Worm (Caenorhabditis elegans) whole organism, young adult: ENCODE data around the gene T06E8.2.

Experiments used
- D2030.7 ChIP-seq: fragments of 200-800 bp; sonication (Bioruptor generic); IDR thresholded peaks from 2 replicates; pipeline ENCODE4 v1.3.6; 2022; ENCODE audit warnings: missing genetic modification reagents, missing genetic modification characterization, missing compliant biosample characterization
- F23B12.7 ChIP-seq: sonication (generic microtip); optimal IDR thresholded peaks from 2 replicates; lab custom pipeline; 2017; ENCODE audit warnings: missing genetic modification characterization, mild to moderate bottlenecking, missing compliant biosample characterization, antibody characterized with exemption, moderate library complexity; ENCODE audit not compliant: insufficient read depth
- F39B2.1 ChIP-seq: fragments of 200-800 bp; sonication (Bioruptor generic); IDR thresholded peaks from 2 replicates; pipeline ENCODE4 v1.3.6; 2022; ENCODE audit warnings: missing genetic modification reagents, missing genetic modification characterization, missing compliant biosample characterization
- F52B5.7 ChIP-seq: sonication (generic microtip); optimal IDR thresholded peaks from 2 replicates; lab custom pipeline; 2016; ENCODE audit warnings: mild to moderate bottlenecking, missing genetic modification characterization, missing compliant biosample characterization
- K11D2.4 ChIP-seq: fragments of 200-800 bp; sonication (Bioruptor generic); IDR thresholded peaks from 2 replicates; pipeline ENCODE4 v1.3.6; 2022; ENCODE audit warnings: missing genetic modification reagents, missing genetic modification characterization, missing compliant biosample characterization
- ZK185.1 ChIP-seq: sonication (generic microtip); optimal IDR thresholded peaks from 2 replicates; lab custom pipeline; 2016; ENCODE audit warnings: mild to moderate bottlenecking, missing genetic modification characterization, missing compliant biosample characterization; ENCODE audit not compliant: poor library complexity, severe bottlenecking
- aptf-3 ChIP-seq: fragments of 200-800 bp; sonication (Bioruptor generic); IDR thresholded peaks from 2 replicates; pipeline ENCODE4 v1.3.6; 2022; ENCODE audit warnings: missing genetic modification characterization, missing compliant biosample characterization
- atf-7 ChIP-seq: sonication (generic microtip); optimal IDR thresholded peaks from 2 replicates; lab custom pipeline; 2017; ENCODE audit warnings: mild to moderate bottlenecking, missing genetic modification characterization, missing compliant biosample characterization
- attf-5 ChIP-seq: fragments of 200-800 bp; sonication (Bioruptor generic); optimal IDR thresholded peaks from 2 replicates; lab custom pipeline; 2018; ENCODE audit warnings: mild to moderate bottlenecking, missing genetic modification characterization, missing compliant biosample characterization
- ccch-3 ChIP-seq: fragments of 200-800 bp; sonication (Bioruptor generic); optimal IDR thresholded peaks from 2 replicates; lab custom pipeline; 2018; ENCODE audit warnings: mild to moderate bottlenecking, missing genetic modification characterization, missing compliant biosample characterization
- cebp-1 ChIP-seq, 2 experiments: fragments of 200-800 bp in 1 of 2; sonication (Bioruptor generic) in 1 of 2; sonication (generic microtip) in 1 of 2; IDR thresholded peaks in 1 of 2; optimal IDR thresholded peaks in 1 of 2; 2 replicates each; pipeline versions ENCODE4 v1.3.6 to Lab custom; 2017 to 2022; ENCODE audit warnings: missing compliant biosample characterization in 2 of 2, missing genetic modification characterization in 2 of 2, mild to moderate bottlenecking in 1 of 2, missing genetic modification reagents in 1 of 2, moderate library complexity in 1 of 2
- cebp-2 ChIP-seq: fragments of 200-800 bp; sonication (Bioruptor generic); IDR thresholded peaks from 2 replicates; pipeline ENCODE4 v1.3.6; 2022; ENCODE audit warnings: missing genetic modification characterization, missing compliant biosample characterization
- ceh-100 ChIP-seq: fragments of 200-800 bp; sonication (Bioruptor generic); IDR thresholded peaks from 2 replicates; pipeline ENCODE4 v1.3.6; 2022; ENCODE audit warnings: missing genetic modification reagents, missing genetic modification characterization, missing compliant biosample characterization
- ceh-40 ChIP-seq: fragments of 200-800 bp; sonication (Bioruptor generic); IDR thresholded peaks from 2 replicates; pipeline ENCODE4 v1.3.6; 2022; ENCODE audit warnings: missing genetic modification characterization, missing compliant biosample characterization
- chd-7 ChIP-seq: sonication (generic microtip); optimal IDR thresholded peaks from 2 replicates; lab custom pipeline; 2016; ENCODE audit warnings: mild to moderate bottlenecking, missing genetic modification characterization, moderate library complexity, missing compliant biosample characterization
- dox-1 ChIP-seq: fragments of 200-800 bp; sonication (Bioruptor generic); IDR thresholded peaks from 2 replicates; pipeline ENCODE4 v1.3.6; 2022; ENCODE audit warnings: missing genetic modification reagents, missing genetic modification characterization, missing compliant biosample characterization
- dpff-1 ChIP-seq: sonication (generic microtip); optimal IDR thresholded peaks from 2 replicates; lab custom pipeline; 2017; ENCODE audit warnings: mild to moderate bottlenecking, missing genetic modification characterization, missing compliant biosample characterization
- efl-1 ChIP-seq: fragments of 150-350 bp; optimal IDR thresholded peaks from 2 replicates; lab custom pipeline; 2014; ENCODE audit warnings: missing biosample characterization, missing genetic modification reagents, missing genetic modification characterization
- egrh-3 ChIP-seq: fragments of 200-800 bp; sonication (Bioruptor generic); IDR thresholded peaks from 2 replicates; pipeline ENCODE4 v1.3.6; 2022; ENCODE audit warnings: missing genetic modification reagents, missing genetic modification characterization, missing compliant biosample characterization
- ekl-4 ChIP-seq: fragments of 200-800 bp; sonication (Bioruptor generic); IDR thresholded peaks from 2 replicates; pipeline ENCODE4 v1.3.6; 2022; ENCODE audit warnings: missing genetic modification reagents, missing genetic modification characterization, missing compliant biosample characterization
- ets-4 ChIP-seq: fragments of 200-800 bp; sonication (Bioruptor generic); optimal IDR thresholded peaks from 2 replicates; lab custom pipeline; 2018; ENCODE audit warnings: mild to moderate bottlenecking, missing genetic modification characterization, missing compliant biosample characterization
- gei-17 ChIP-seq: fragments of 200-800 bp; sonication (Bioruptor generic); optimal IDR thresholded peaks from 2 replicates; lab custom pipeline; 2018; ENCODE audit warnings: mild to moderate bottlenecking, missing genetic modification characterization, missing compliant biosample characterization
- him-1 ChIP-seq: sonication (generic microtip); optimal IDR thresholded peaks from 2 replicates; lab custom pipeline; 2016; ENCODE audit warnings: missing genotype, missing genetic modification reagents, missing genetic modification characterization, missing compliant biosample characterization
- hlh-26 ChIP-seq: fragments of 200-800 bp; sonication (Bioruptor generic); conservative IDR thresholded peaks from 2 replicates; pipeline ENCODE4 v1.3.6; 2022; ENCODE audit warnings: missing genetic modification reagents, missing genetic modification characterization, missing compliant biosample characterization
- hsf-1 ChIP-seq: fragments of 200-800 bp; sonication (Bioruptor generic); IDR thresholded peaks from 2 replicates; pipeline ENCODE4 v1.3.6; 2022; ENCODE audit warnings: missing genetic modification reagents, missing genetic modification characterization, missing compliant biosample characterization
- lin-26 ChIP-seq: fragments of 200-800 bp; sonication (Bioruptor generic); IDR thresholded peaks from 2 replicates; pipeline ENCODE4 v1.3.6; 2022; ENCODE audit warnings: missing genetic modification reagents, missing genetic modification characterization, missing compliant biosample characterization
- lin-35 ChIP-seq, 3 experiments: fragments of 150-350 bp in 2 of 3; sonication (generic microtip) in 1 of 3; optimal IDR thresholded peaks; 2 replicates each; lab custom pipeline; 2014 to 2018; ENCODE audit warnings: missing biosample characterization in 3 of 3, missing genetic modification characterization in 3 of 3, missing genetic modification reagents in 3 of 3
- lin-40 ChIP-seq: sonication (generic microtip); optimal IDR thresholded peaks from 2 replicates; lab custom pipeline; 2016; ENCODE audit warnings: missing genetic modification characterization, mild to moderate bottlenecking, missing compliant biosample characterization, missing genotype, missing genetic modification reagents
- madf-8 ChIP-seq: fragments of 200-800 bp; sonication (Bioruptor generic); conservative IDR thresholded peaks from 2 replicates; pipeline ENCODE4 v1.3.6; 2022; ENCODE audit warnings: missing genetic modification reagents, missing genetic modification characterization, missing compliant biosample characterization
- mel-28 ChIP-seq: sonication (generic microtip); optimal IDR thresholded peaks from 2 replicates; lab custom pipeline; 2016; ENCODE audit warnings: borderline replicate concordance, mild to moderate bottlenecking, missing genetic modification characterization, missing compliant biosample characterization
- pbrm-1 ChIP-seq: fragments of 200-800 bp; sonication (Bioruptor generic); IDR thresholded peaks from 2 replicates; pipeline ENCODE4 v1.3.6; 2022; ENCODE audit warnings: missing genetic modification reagents, missing genetic modification characterization, missing compliant biosample characterization
- rcor-1 ChIP-seq: fragments of 200-800 bp; sonication (Bioruptor generic); IDR thresholded peaks from 2 replicates; pipeline ENCODE4 v1.3.6; 2022; ENCODE audit warnings: missing genetic modification reagents, missing genetic modification characterization, missing compliant biosample characterization
- rec-8 ChIP-seq, 2 experiments: sonication (generic microtip); optimal IDR thresholded peaks; 2 replicates each; lab custom pipeline; 2016; ENCODE audit warnings: mild to moderate bottlenecking in 2 of 2, missing genetic modification characterization in 2 of 2, missing genetic modification reagents in 2 of 2, missing genotype in 2 of 2, missing biosample characterization in 1 of 2, missing compliant biosample characterization in 1 of 2, moderate library complexity in 1 of 2
- repo-1 ChIP-seq: sonication (generic microtip); optimal IDR thresholded peaks from 2 replicates; lab custom pipeline; 2017; ENCODE audit warnings: mild to moderate bottlenecking, missing genetic modification characterization, missing compliant biosample characterization
- rpc-1 ChIP-seq, 2 experiments: fragments of 150-350 bp in 1 of 2; sonication (generic microtip) in 1 of 2; optimal IDR thresholded peaks; 2 replicates each; lab custom pipeline; 2014 to 2018; ENCODE audit warnings: missing biosample characterization in 1 of 2, missing genetic modification characterization in 1 of 2, missing genetic modification reagents in 1 of 2, missing genotype in 1 of 2
- sdz-38 ChIP-seq: sonication (generic microtip); optimal IDR thresholded peaks from 2 replicates; lab custom pipeline; 2016; ENCODE audit warnings: missing genotype, missing genetic modification characterization, missing compliant biosample characterization
- somi-1 ChIP-seq: fragments of 200-800 bp; sonication (Bioruptor generic); optimal IDR thresholded peaks from 2 replicates; lab custom pipeline; 2018; ENCODE audit warnings: mild to moderate bottlenecking, missing genetic modification characterization, missing compliant biosample characterization
- unc-62 ChIP-seq: fragments of 150-350 bp; optimal IDR thresholded peaks from 2 replicates; lab custom pipeline; 2014; ENCODE audit warnings: missing biosample characterization, missing genetic modification reagents, missing genetic modification characterization
- xnd-1 ChIP-seq: sonication (generic microtip); optimal IDR thresholded peaks from 2 replicates; lab custom pipeline; 2016; ENCODE audit warnings: missing genotype, missing genetic modification reagents, missing genetic modification characterization, missing compliant biosample characterization
- ztf-25 ChIP-seq: fragments of 200-800 bp; sonication (Bioruptor generic); IDR thresholded peaks from 2 replicates; pipeline ENCODE4 v1.3.6; 2022; ENCODE audit warnings: missing genetic modification reagents, missing genetic modification characterization, missing compliant biosample characterization
- ztf-26 ChIP-seq: sonication (generic microtip); optimal IDR thresholded peaks from 2 replicates; lab custom pipeline; 2017; ENCODE audit warnings: missing genetic modification characterization, missing compliant biosample characterization
- ztf-3 ChIP-seq: fragments of 200-800 bp; sonication (Bioruptor generic); optimal IDR thresholded peaks from 2 replicates; lab custom pipeline; 2018; ENCODE audit warnings: mild to moderate bottlenecking, missing genetic modification characterization, missing compliant biosample characterization

Gene T06E8.2

DNA sequence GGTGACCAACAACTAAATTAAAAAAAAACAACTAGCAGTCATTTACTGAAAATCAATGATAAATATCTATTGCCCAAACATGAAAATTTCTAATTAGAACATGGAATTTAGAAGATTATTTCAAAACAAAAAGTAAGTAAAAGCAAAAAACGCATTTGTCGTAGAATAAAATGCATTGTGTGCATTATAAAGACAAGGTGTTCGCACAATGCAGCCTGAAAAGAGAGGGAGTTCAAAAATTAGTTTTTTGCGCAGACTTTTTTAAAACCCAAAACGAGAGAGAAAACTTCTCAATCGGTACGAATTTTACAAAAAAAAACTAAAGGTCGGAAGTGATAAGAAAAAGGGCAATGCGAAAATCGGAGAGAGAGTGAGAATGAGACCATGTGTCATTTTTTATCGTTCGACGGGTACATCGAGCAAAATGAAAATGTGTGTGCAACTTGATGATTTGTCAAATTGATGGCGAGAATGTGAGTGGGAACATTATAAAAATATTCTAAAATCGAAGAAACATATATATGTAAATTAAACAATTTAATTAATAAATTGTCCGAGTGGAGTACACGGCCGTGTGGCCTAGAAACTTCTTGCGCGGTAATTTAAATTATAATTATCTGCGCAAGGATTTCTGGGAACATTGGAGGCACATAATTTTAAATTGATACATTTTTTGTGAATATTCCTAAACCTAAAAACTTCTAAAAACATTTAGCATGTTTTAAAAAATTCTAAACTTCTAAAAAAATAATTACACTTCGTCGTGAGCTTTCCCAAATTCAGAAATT lies 4.6 kb downstream of the T06E8.2 start (continued):
- no peak for TF ChIP-seq rcor-1 (GFP tag; lab: Robert Waterston, UW)
- TF ChIP-seq xnd-1 (tag; lab: Kevin White, UChicago): no peak
- no peak for TF ChIP-seq ztf-3 (GFP tag; lab: Kevin White, UChicago)
- no peak for TF ChIP-seq lin-26 (GFP tag; lab: Robert Waterston, UW)
- peak; percentile 17 for TF ChIP-seq F23B12.7
- TF ChIP-seq dox-1 (GFP tag; lab: Robert Waterston, UW): peak; percentile 50
- no peak for TF ChIP-seq unc-62 (GFP tag; lab: Kevin White, UChicago)
- TF ChIP-seq lin-40: peak; percentile 41
- no peak for TF ChIP-seq F52B5.7 (tag; lab: Kevin White, UChicago)
- TF ChIP-seq attf-5: peak; percentile 17
- no peak for TF ChIP-seq him-1 (tag; lab: Kevin White, UChicago)
- TF ChIP-seq ekl-4 (GFP tag; lab: Robert Waterston, UW): no peak
- no peak for TF ChIP-seq atf-7 (tag; lab: Kevin White, UChicago)
- no peak for TF ChIP-seq ztf-26 (tag; lab: Kevin White, UChicago)
- TF ChIP-seq madf-8 (GFP tag; lab: Robert Waterston, UW): 0 out of 2 replicates have a peak, but pooled peaks have one; percentile 10

DNA sequence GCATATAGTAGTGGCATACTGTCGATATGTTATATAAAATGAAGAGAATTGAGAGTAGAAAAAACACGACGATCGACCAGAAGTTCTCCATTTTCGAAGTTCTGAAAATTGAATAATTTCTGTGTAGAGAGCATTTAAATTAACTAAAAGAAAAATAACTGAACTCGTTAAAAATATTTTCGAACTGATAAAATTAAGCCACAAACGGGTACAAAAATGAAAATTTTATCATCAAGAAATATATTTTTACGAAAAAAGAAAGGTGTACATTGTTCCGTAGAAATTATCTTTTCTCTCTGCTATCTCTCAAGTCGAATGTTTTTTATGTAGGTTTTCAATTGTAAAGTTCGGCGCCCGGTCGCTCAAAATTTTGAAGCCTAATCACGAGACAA lies 5.2 kb downstream of the T06E8.2 start, which contains the start of gene acl-2:
TSS of gene acl-2 (minus strand) at position 101 of the 392 bp plus-strand sequence.
- TF ChIP-seq ceh-100 (GFP tag; lab: Robert Waterston, UW) (no peak), gei-17 (GFP tag; lab: Kevin White, UChicago) (no peak), ets-4 (GFP tag; lab: Kevin White, UChicago) (no peak)

DNA sequence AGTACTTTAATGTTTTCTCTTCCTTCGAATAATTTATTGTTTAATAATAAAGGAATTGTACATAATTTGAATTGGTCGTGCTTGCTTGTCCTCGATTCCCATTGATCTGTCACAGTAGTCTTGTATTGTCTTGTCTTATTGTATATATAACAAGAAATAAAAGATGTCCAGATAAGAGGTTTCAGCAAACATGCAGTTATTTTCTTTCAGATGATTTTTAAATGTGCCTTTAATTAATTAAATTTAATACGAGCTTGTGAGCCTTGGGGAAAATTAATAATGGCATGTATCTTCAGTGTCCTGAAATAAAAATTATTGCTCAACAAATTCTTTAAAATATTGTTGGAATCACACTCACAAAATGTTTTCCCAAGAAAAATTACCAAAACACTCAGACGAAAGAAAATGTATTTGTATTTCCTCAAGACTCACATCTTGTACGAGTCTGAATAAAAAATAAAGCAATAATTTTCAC lies 13.1 kb downstream of the T06E8.2 start:
- TF ChIP-seq ceh-40 (GFP tag; lab: Robert Waterston, UW) (no peak), cebp-1 (GFP tag; IDR thresholded peaks at IDR 0.05; lab: Robert Waterston, UW) (no peak), cebp-1 (tag; optimal IDR thresholded peaks at IDR 0.05; lab: Kevin White, UChicago) (peak; percentile 3), pbrm-1 (GFP tag; lab: Robert Waterston, UW) (0 out of 2 replicates have a peak, but pooled peaks have one; percentile 17), rpc-1 (optimal IDR thresholded peaks at IDR 0.05; lab: Kevin White, UChicago) (no peak), rpc-1 (tag; optimal IDR thresholded peaks at IDR 0.05; lab: Kevin White, UChicago) (peak; percentile 12), unc-62 (GFP tag; lab: Kevin White, UChicago) (no peak), lin-35 (GFP tag; optimal IDR thresholded peaks at IDR 0.05; lab: Kevin White, UChicago) (peak in 1 of 3 experiments; percentile 20), efl-1 (GFP tag; lab: Kevin White, UChicago) (no peak), chd-7 (tag; lab: Kevin White, UChicago) (no peak), mel-28 (no peak), somi-1 (GFP tag; lab: Kevin White, UChicago) (no peak), F52B5.7 (tag; lab: Kevin White, UChicago) (no peak), ZK185.1 (tag; lab: Kevin White, UChicago) (no peak), F39B2.1 (no peak), egrh-3 (GFP tag; lab: Robert Waterston, UW) (no peak), ztf-25 (GFP tag; lab: Robert Waterston, UW) (peak; percentile 63; the same call in 1 of the 2 replicates), aptf-3 (GFP tag; lab: Robert Waterston, UW) (no peak), repo-1 (peak; percentile 66), hlh-26 (GFP tag; lab: Robert Waterston, UW) (no peak), D2030.7 (peak; percentile 93), dpff-1 (tag; lab: Kevin White, UChicago) (no peak), rec-8 (tag; optimal IDR thresholded peaks at IDR 0.05; lab: Kevin White, UChicago) (peak in 1 of 2 experiments; percentile 61), hsf-1 (GFP tag; lab: Robert Waterston, UW) (no peak; the same call in 1 of the 2 replicates), ccch-3 (GFP tag; lab: Kevin White, UChicago) (no peak), him-1 (tag; lab: Kevin White, UChicago) (no peak), sdz-38 (tag; lab: Kevin White, UChicago) (no peak), cebp-2 (no peak), K11D2.4 (GFP tag; lab: Robert Waterston, UW) (no peak)
